Fruit fly (Drosophila melanogaster): Measurements from ENCODE around the gene ATPsynepsilonL.

- no peak for TF ChIP-seq h (GFP tag; optimal IDR thresholded peaks at IDR 0.05)
- no peak for TF ChIP-seq Hr83 (GFP tag; optimal IDR thresholded peaks at IDR 0.05; ENCODE audit: poor library complexity, severe bottlenecking)
- TF ChIP-seq fru (GFP tag; optimal IDR thresholded peaks at IDR 0.05) = no peak
- TF ChIP-seq OdsH (GFP tag; optimal IDR thresholded peaks at IDR 0.05) = no peak
- TF ChIP-seq lola (GFP tag; optimal IDR thresholded peaks at IDR 0.05) = no peak
- no peak for TF ChIP-seq psq (GFP tag; optimal IDR thresholded peaks at IDR 0.05)
These were observed 7.8 kb upstream of the ATPsynepsilonL start for dm6 chr3R:10113746-10114145.
